Fruit fly (Drosophila melanogaster) whole organism, prepupa: ENCODE results near the gene NP15.6.
A peak's percentile ranks its signal among the peaks of the same experiment; 100 is the strongest.

Experiments used
- Blimp-1 ChIP-seq: fragments of 200-800 bp; sonication (Bioruptor generic); optimal IDR thresholded peaks from 3 replicates; lab custom pipeline; 2017; ENCODE audit warnings: missing biosample characterization, missing genetic modification characterization, mild to moderate bottlenecking, moderate library complexity, missing genetic modification reagents
- CG10631 ChIP-seq: fragments of 200-800 bp; sonication (Bioruptor generic); optimal IDR thresholded peaks from 2 replicates; lab custom pipeline; 2016; ENCODE audit warnings: missing biosample characterization, missing genetic modification characterization
- CG10669 ChIP-seq: fragments of 200-800 bp; sonication (Bioruptor generic); optimal IDR thresholded peaks from 3 replicates; lab custom pipeline; 2018; ENCODE audit warnings: missing biosample characterization, mild to moderate bottlenecking, missing genetic modification characterization, moderate library complexity
- CG11294 ChIP-seq: fragments of 200-800 bp; sonication (Bioruptor generic); IDR thresholded peaks from 2 replicates; pipeline ENCODE4 v1.3.6; 2022; ENCODE audit warnings: missing biosample characterization, missing genetic modification characterization
- CG11902 ChIP-seq: fragments of 200-800 bp; sonication (Bioruptor generic); optimal IDR thresholded peaks from 3 replicates; lab custom pipeline; 2016; ENCODE audit warnings: missing biosample characterization, missing genetic modification characterization
- CG15336 ChIP-seq: fragments of 200-800 bp; sonication (Bioruptor generic); IDR thresholded peaks from 2 replicates; pipeline ENCODE4 v1.3.6; 2022; ENCODE audit warnings: missing biosample characterization, missing genetic modification characterization
- CG1621 ChIP-seq: fragments of 200-800 bp; sonication (Bioruptor generic); optimal IDR thresholded peaks from 3 replicates; lab custom pipeline; 2018; ENCODE audit warnings: missing biosample characterization, mild to moderate bottlenecking, missing genetic modification characterization
- CG16779 ChIP-seq: fragments of 200-800 bp; sonication (Bioruptor generic); optimal IDR thresholded peaks from 3 replicates; lab custom pipeline; 2017; ENCODE audit warnings: missing biosample characterization, mild to moderate bottlenecking, missing genetic modification characterization
- CG3032 ChIP-seq: fragments of 200-800 bp; optimal IDR thresholded peaks from 2 replicates; lab custom pipeline; 2019; ENCODE audit warnings: missing biosample characterization, mild to moderate bottlenecking, missing genetic modification characterization, moderate library complexity
- CG31627 ChIP-seq: fragments of 200-800 bp; sonication (Bioruptor generic); optimal IDR thresholded peaks from 3 replicates; lab custom pipeline; 2016; ENCODE audit warnings: missing biosample characterization, missing genetic modification characterization
- CG3919 ChIP-seq: fragments of 200-800 bp; sonication (Bioruptor generic); optimal IDR thresholded peaks from 3 replicates; lab custom pipeline; 2016; ENCODE audit warnings: missing biosample characterization, missing genetic modification characterization
- CG4318 ChIP-seq: fragments of 200-800 bp; sonication (Bioruptor generic); optimal IDR thresholded peaks from 3 replicates; lab custom pipeline; 2017; ENCODE audit warnings: missing biosample characterization, mild to moderate bottlenecking, missing genetic modification characterization
- CG6163 ChIP-seq: fragments of 200-800 bp; sonication (Bioruptor generic); IDR thresholded peaks from 3 replicates; pipeline ENCODE4 v1.3.6; 2022; ENCODE audit warnings: missing biosample characterization, missing genetic modification characterization
- CG6276 ChIP-seq: fragments of 200-800 bp; sonication (Bioruptor generic); optimal IDR thresholded peaks from 2 replicates; lab custom pipeline; 2017; ENCODE audit warnings: missing biosample characterization, mild to moderate bottlenecking, missing genetic modification characterization
- CG6792 ChIP-seq: fragments of 200-800 bp; sonication (Bioruptor generic); optimal IDR thresholded peaks from 3 replicates; lab custom pipeline; 2016; ENCODE audit warnings: missing biosample characterization, missing genetic modification characterization
- CG6854 ChIP-seq: fragments of 200-800 bp; sonication (Bioruptor generic); optimal IDR thresholded peaks from 2 replicates; lab custom pipeline; 2017; ENCODE audit warnings: missing biosample characterization, mild to moderate bottlenecking, missing genetic modification characterization
- CG7368 ChIP-seq: fragments of 200-800 bp; sonication (Bioruptor generic); optimal IDR thresholded peaks from 3 replicates; lab custom pipeline; 2016; ENCODE audit warnings: missing biosample characterization, missing genetic modification characterization
- CG8319 ChIP-seq: fragments of 200-800 bp; sonication (Bioruptor generic); optimal IDR thresholded peaks from 3 replicates; lab custom pipeline; 2016; ENCODE audit warnings: missing biosample characterization, missing genetic modification characterization
- CG8632 ChIP-seq: fragments of 200-800 bp; sonication (Bioruptor generic); optimal IDR thresholded peaks from 3 replicates; lab custom pipeline; 2016; ENCODE audit warnings: missing biosample characterization, missing genetic modification characterization
- CG9139 ChIP-seq: fragments of 200-800 bp; sonication (Bioruptor generic); optimal IDR thresholded peaks from 3 replicates; lab custom pipeline; 2017; ENCODE audit warnings: missing biosample characterization, mild to moderate bottlenecking, missing genetic modification characterization
- Eip75B ChIP-seq: fragments of 200-800 bp; sonication (Bioruptor generic); optimal IDR thresholded peaks from 3 replicates; lab custom pipeline; 2016; ENCODE audit warnings: missing biosample characterization, missing genetic modification characterization
- Eip78C ChIP-seq: fragments of 200-800 bp; sonication (Bioruptor generic); peaks from one replicate; lab custom pipeline; 2016; ENCODE audit warnings: missing biosample characterization, missing genetic modification characterization
- Eip93F ChIP-seq: fragments of 200-800 bp; sonication (Bioruptor generic); optimal IDR thresholded peaks from 2 replicates; lab custom pipeline; 2016; ENCODE audit warnings: missing biosample characterization, mild to moderate bottlenecking, missing genetic modification characterization
- Ets21C ChIP-seq: fragments of 200-800 bp; sonication (Bioruptor generic); optimal IDR thresholded peaks from 3 replicates; lab custom pipeline; 2016; ENCODE audit warnings: missing biosample characterization, missing genetic modification characterization
- Ets96B ChIP-seq: fragments of 200-800 bp; optimal IDR thresholded peaks from 2 replicates; lab custom pipeline; 2019; ENCODE audit warnings: missing biosample characterization, mild to moderate bottlenecking, missing genetic modification characterization, moderate library complexity
- Gug ChIP-seq: fragments of 200-800 bp; sonication (Bioruptor generic); IDR thresholded peaks from 2 replicates; pipeline ENCODE4 v1.3.6; 2022; ENCODE audit warnings: missing biosample characterization, missing genetic modification characterization
- Hr38 ChIP-seq: sonication (Bioruptor generic); optimal IDR thresholded peaks from 2 replicates; lab custom pipeline; 2016; ENCODE audit warnings: missing biosample characterization, missing genetic modification characterization
- Hr39 ChIP-seq: fragments of 200-800 bp; sonication (Bioruptor generic); optimal IDR thresholded peaks from 2 replicates; lab custom pipeline; 2016; ENCODE audit warnings: missing biosample characterization, missing genetic modification characterization
- Hr4 ChIP-seq: fragments of 200-800 bp; sonication (Bioruptor generic); optimal IDR thresholded peaks from 3 replicates; lab custom pipeline; 2016; ENCODE audit warnings: missing biosample characterization, missing genetic modification characterization
- Lpt ChIP-seq: fragments of 200-800 bp; sonication (Bioruptor generic); optimal IDR thresholded peaks from 3 replicates; lab custom pipeline; 2016; ENCODE audit warnings: missing biosample characterization, missing genetic modification characterization
- Met ChIP-seq: fragments of 200-800 bp; sonication (Bioruptor generic); optimal IDR thresholded peaks from 3 replicates; lab custom pipeline; 2016; ENCODE audit warnings: missing biosample characterization, missing genetic modification characterization
- Sox102F ChIP-seq: fragments of 200-800 bp; sonication (Bioruptor generic); optimal IDR thresholded peaks from 2 replicates; lab custom pipeline; 2016; ENCODE audit warnings: missing biosample characterization, mild to moderate bottlenecking, missing genetic modification characterization
- Sox14 ChIP-seq: fragments of 200-800 bp; sonication (Bioruptor generic); optimal IDR thresholded peaks from 3 replicates; lab custom pipeline; 2016; ENCODE audit warnings: missing biosample characterization, missing genetic modification characterization
- Sox15 ChIP-seq: fragments of 200-800 bp; sonication (Bioruptor generic); optimal IDR thresholded peaks from 3 replicates; lab custom pipeline; 2016; ENCODE audit warnings: missing biosample characterization, missing genetic modification characterization
- achi ChIP-seq: fragments of 200-800 bp; sonication (Bioruptor generic); optimal IDR thresholded peaks from 3 replicates; lab custom pipeline; 2016; ENCODE audit warnings: missing biosample characterization, missing genetic modification characterization
- acj6 ChIP-seq: fragments of 200-800 bp; sonication (Bioruptor generic); optimal IDR thresholded peaks from 3 replicates; lab custom pipeline; 2016; ENCODE audit warnings: missing biosample characterization, missing genetic modification characterization
- dac ChIP-seq: fragments of 200-800 bp; sonication (Bioruptor generic); optimal IDR thresholded peaks from 2 replicates; lab custom pipeline; 2017; ENCODE audit warnings: missing biosample characterization, mild to moderate bottlenecking, missing genetic modification characterization
- esn ChIP-seq: fragments of 200-800 bp; sonication (Bioruptor generic); optimal IDR thresholded peaks from 2 replicates; lab custom pipeline; 2016; ENCODE audit warnings: missing biosample characterization, mild to moderate bottlenecking, missing genetic modification characterization, moderate library complexity
- fd59A ChIP-seq: fragments of 200-800 bp; sonication (Bioruptor generic); optimal IDR thresholded peaks from 2 replicates; lab custom pipeline; 2017; ENCODE audit warnings: missing biosample characterization, mild to moderate bottlenecking, missing genetic modification characterization, missing genetic modification reagents
- fkh ChIP-seq: fragments of 200-800 bp; sonication (Bioruptor generic); optimal IDR thresholded peaks from 3 replicates; lab custom pipeline; 2017; ENCODE audit warnings: missing biosample characterization, mild to moderate bottlenecking, missing genetic modification characterization, moderate library complexity
- lz ChIP-seq: fragments of 200-800 bp; sonication (Bioruptor generic); optimal IDR thresholded peaks from 3 replicates; lab custom pipeline; 2016; ENCODE audit warnings: missing biosample characterization, missing genetic modification characterization
- net ChIP-seq: fragments of 200-800 bp; sonication (Bioruptor generic); optimal IDR thresholded peaks from 3 replicates; lab custom pipeline; 2016; ENCODE audit warnings: missing biosample characterization, missing genetic modification characterization
- pdm3 ChIP-seq: fragments of 200-800 bp; sonication (Bioruptor generic); optimal IDR thresholded peaks from 3 replicates; lab custom pipeline; 2016; ENCODE audit warnings: missing biosample characterization, missing genetic modification characterization
- salr ChIP-seq, 2 experiments: fragments of 200-800 bp; sonication (Bioruptor generic); optimal IDR thresholded peaks; 3 replicates each; lab custom pipeline; 2016 to 2018; ENCODE audit warnings: missing biosample characterization in 2 of 2, missing genetic modification characterization in 2 of 2, mild to moderate bottlenecking in 1 of 2
- ss ChIP-seq, 2 experiments: fragments of 200-800 bp; sonication (Bioruptor generic); optimal IDR thresholded peaks; 2 replicates in 1 of 2; 3 replicates in 1 of 2; lab custom pipeline; 2017 to 2018; ENCODE audit warnings: mild to moderate bottlenecking in 2 of 2, missing biosample characterization in 2 of 2, missing genetic modification characterization in 2 of 2, moderate library complexity in 1 of 2
- topi ChIP-seq: fragments of 200-800 bp; sonication (Bioruptor generic); optimal IDR thresholded peaks from 3 replicates; lab custom pipeline; 2016; ENCODE audit warnings: missing biosample characterization, missing genetic modification characterization
- vri ChIP-seq: fragments of 200-800 bp; sonication (Bioruptor generic); optimal IDR thresholded peaks from 3 replicates; lab custom pipeline; 2016; ENCODE audit warnings: missing biosample characterization, mild to moderate bottlenecking, missing genetic modification characterization

The NP15.6 gene

dm6 chr3R:19074207-19074606 is 47.0 kb downstream of the NP15.6 start (continued):
- TF ChIP-seq Hr38 (GFP tag; lab: Kevin White, UChicago), result no peak
- TF ChIP-seq CG16779 (tag; lab: Kevin White, UChicago), result peak; percentile 47
- peak; percentile 22 for TF ChIP-seq CG7368 (GFP tag; lab: Kevin White, UChicago)
- TF ChIP-seq Eip93F (GFP tag; lab: Kevin White, UChicago), result no peak
- peak; percentile 67 for TF ChIP-seq CG10631 (GFP tag; lab: Kevin White, UChicago)
- no peak for TF ChIP-seq vri (GFP tag; lab: Kevin White, UChicago)
- peak; percentile 50 for TF ChIP-seq net (GFP tag; lab: Kevin White, UChicago)
- TF ChIP-seq CG9139 (GFP tag; lab: Kevin White, UChicago), result no peak
- peak; percentile 62 for TF ChIP-seq Hr4 (GFP tag; lab: Kevin White, UChicago)
- peak; percentile 67 for TF ChIP-seq Sox14 (GFP tag; lab: Kevin White, UChicago)
- peak; percentile 75 for TF ChIP-seq Ets96B (tag; lab: Kevin White, UChicago)
- TF ChIP-seq CG6792 (GFP tag; lab: Kevin White, UChicago), result peak; percentile 50
- TF ChIP-seq acj6, result peak; percentile 60
- peak; percentile 48 for TF ChIP-seq CG10669 (GFP tag; lab: Kevin White, UChicago)
- peak; percentile 32 for TF ChIP-seq CG1621 (tag; lab: Kevin White, UChicago)
- TF ChIP-seq Hr39 (GFP tag; lab: Kevin White, UChicago), result peak; percentile 22
- TF ChIP-seq CG11902, result no peak
- peak; percentile 12 for TF ChIP-seq topi (GFP tag; lab: Kevin White, UChicago)
- peak; percentile 82 for TF ChIP-seq Eip78C (GFP tag; lab: Kevin White, UChicago)
- no peak for TF ChIP-seq fkh (GFP tag; lab: Kevin White, UChicago)

DNA sequence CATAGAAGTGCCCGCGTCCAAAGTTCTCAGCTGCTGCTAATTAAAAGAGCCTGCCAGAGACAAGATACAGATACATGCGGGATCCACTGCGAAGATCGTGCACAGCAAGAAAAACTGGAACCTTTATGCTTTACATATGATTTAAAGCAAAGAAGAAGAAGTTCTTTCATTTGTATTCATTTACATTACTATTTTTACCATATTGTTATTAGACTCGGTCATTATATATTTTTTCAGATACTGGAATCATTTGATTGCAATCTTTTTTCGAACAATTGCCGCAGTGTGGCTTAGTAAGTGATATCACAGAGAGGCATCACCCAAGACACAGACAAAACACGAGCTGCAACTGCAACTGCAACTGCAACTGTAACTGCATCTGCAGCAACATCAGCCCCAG is 48.0 kb downstream of the NP15.6 start:
- TF ChIP-seq fkh (GFP tag; lab: Kevin White, UChicago) (no peak), Hr38 (GFP tag; lab: Kevin White, UChicago) (no peak), pdm3 (GFP tag; lab: Kevin White, UChicago) (peak; percentile 41), Sox15 (GFP tag; lab: Kevin White, UChicago) (no peak), Blimp-1 (no peak), Gug (GFP tag; lab: Robert Waterston, UW) (peak; percentile 68), CG7368 (GFP tag; lab: Kevin White, UChicago) (no peak), CG6792 (GFP tag; lab: Kevin White, UChicago) (no peak), Lpt (GFP tag; lab: Kevin White, UChicago) (peak; percentile 23), salr (GFP tag; optimal IDR thresholded peaks at IDR 0.05; lab: Kevin White, UChicago) (peak in 1 of 2 experiments; percentile 60), CG15336 (GFP tag; lab: Robert Waterston, UW) (peak; percentile 63), Eip75B (GFP tag; lab: Kevin White, UChicago) (peak; percentile 28), Hr4 (GFP tag; lab: Kevin White, UChicago) (peak; percentile 42), CG6163 (GFP tag; lab: Robert Waterston, UW) (peak; percentile 65), CG6854 (GFP tag; lab: Kevin White, UChicago) (no peak), CG10669 (GFP tag; lab: Kevin White, UChicago) (no peak), Ets96B (tag; lab: Kevin White, UChicago) (peak; percentile 54), CG6276 (GFP tag; lab: Kevin White, UChicago) (peak; percentile 41), CG3032 (tag; lab: Kevin White, UChicago) (peak; percentile 33), CG8319 (GFP tag; lab: Kevin White, UChicago) (peak; percentile 10), CG11902 (no peak), achi (GFP tag; lab: Kevin White, UChicago) (peak; percentile 23), Sox14 (GFP tag; lab: Kevin White, UChicago) (peak; percentile 47), Sox102F (no peak), ss (GFP tag; optimal IDR thresholded peaks at IDR 0.05; lab: Kevin White, UChicago) (peak; percentile 15 to 32), Eip78C (GFP tag; lab: Kevin White, UChicago) (peak; percentile 88), Eip93F (GFP tag; lab: Kevin White, UChicago) (no peak), esn (no peak), CG10631 (GFP tag; lab: Kevin White, UChicago) (peak; percentile 55), dac (GFP tag; lab: Kevin White, UChicago) (no peak), CG1621 (tag; lab: Kevin White, UChicago) (no peak), acj6 (peak; percentile 39), CG11294 (GFP tag; lab: Robert Waterston, UW) (0 out of 2 replicates have a peak, but pooled peaks have one; percentile 7), CG31627 (GFP tag; lab: Kevin White, UChicago) (no peak), lz (GFP tag; lab: Kevin White, UChicago) (no peak), fd59A (GFP tag; lab: Kevin White, UChicago) (peak; percentile 3), Ets21C (GFP tag; lab: Kevin White, UChicago) (no peak), CG16779 (tag; lab: Kevin White, UChicago) (no peak), CG3919 (GFP tag; lab: Kevin White, UChicago) (peak; percentile 45), Met (GFP tag; lab: Kevin White, UChicago) (no peak), CG8632 (GFP tag; lab: Kevin White, UChicago) (no peak), CG4318 (no peak)
